Worm (Caenorhabditis elegans) whole organism, L4 larva: ENCODE data around the gene clec-56.

Experiments
- fos-1 ChIP-seq: fragments of 150-350 bp; optimal IDR thresholded peaks from 2 replicates; lab custom pipeline; 2014; ENCODE audit warnings: missing biosample characterization, missing genetic modification characterization
- jun-1 ChIP-seq: fragments of 150-350 bp; optimal IDR thresholded peaks from 2 replicates; lab custom pipeline; 2014; ENCODE audit warnings: missing biosample characterization, missing genetic modification reagents, missing genetic modification characterization
- nhr-237 ChIP-seq: sonication (generic microtip); optimal IDR thresholded peaks from 2 replicates; lab custom pipeline; 2017; ENCODE audit warnings: missing biosample characterization, missing genetic modification characterization
- nhr-6 ChIP-seq: fragments of 150-350 bp; optimal IDR thresholded peaks from 2 replicates; lab custom pipeline; 2014; ENCODE audit warnings: missing biosample characterization, missing genetic modification characterization

- TF ChIP-seq nhr-237 (no peak), nhr-6 (tag; lab: Kevin White, UChicago) (no peak), jun-1 (tag; lab: Kevin White, UChicago) (no peak), fos-1 (tag; lab: Kevin White, UChicago) (no peak)
Observed at ce11 chrV:14427069-14427825, 47.0 kb upstream of the clec-56 start.
